Worm (Caenorhabditis elegans) whole organism, mixed stage, embryonic: ENCODE results near the gene ZK262.8.

Experiments used
- blmp-1 ChIP-seq: fragments of 150-350 bp; optimal IDR thresholded peaks from 2 replicates; lab custom pipeline; 2014; ENCODE audit warnings: missing biosample characterization, missing genetic modification characterization
- cnd-1 ChIP-seq: fragments of 200-800 bp; sonication (Bioruptor generic); optimal IDR thresholded peaks from 2 replicates; lab custom pipeline; 2018; ENCODE audit warnings: mild to moderate bottlenecking, missing genetic modification characterization, missing compliant biosample characterization
- nhr-76 ChIP-seq: sonication (generic microtip); optimal IDR thresholded peaks from 2 replicates; lab custom pipeline; 2017; ENCODE audit warnings: missing biosample characterization, missing genetic modification characterization
- sem-2 ChIP-seq: fragments of 200-800 bp; sonication (Bioruptor generic); optimal IDR thresholded peaks from 2 replicates; lab custom pipeline; 2018; ENCODE audit warnings: mild to moderate bottlenecking, missing genetic modification characterization, missing compliant biosample characterization
- snpc-4 ChIP-seq: fragments of 150-350 bp; optimal IDR thresholded peaks from 2 replicates; lab custom pipeline; 2014; ENCODE audit warnings: missing biosample characterization, missing genetic modification characterization

DNA sequence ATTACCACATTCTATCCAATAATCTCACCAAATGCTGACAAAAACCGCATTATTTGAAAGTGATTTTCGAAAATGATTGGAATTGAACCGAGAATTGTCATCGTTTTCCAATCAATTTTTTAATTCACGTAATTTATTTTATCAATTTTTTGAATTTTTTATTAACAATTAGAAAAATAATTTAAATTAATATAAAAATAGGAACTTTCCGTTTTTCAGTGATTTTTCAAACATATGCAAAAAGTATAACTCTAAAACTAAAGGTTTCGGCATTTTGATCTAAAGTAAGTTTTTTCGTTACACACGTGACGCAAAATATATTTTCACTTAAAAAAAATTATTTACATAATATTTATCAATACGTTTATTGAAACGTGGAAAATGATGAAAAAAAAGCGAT, 44.0 kb upstream of the ZK262.8 start, which contains the start of gene Y51A2B.6:
- TF ChIP-seq nhr-76 (tag; lab: Kevin White, UChicago) (no peak), cnd-1 (tag; lab: Kevin White, UChicago) (no peak), snpc-4 (tag; lab: Kevin White, UChicago) (no peak), sem-2 (GFP tag; lab: Kevin White, UChicago) (no peak), blmp-1 (tag; lab: Kevin White, UChicago) (no peak)
